Fruit fly (Drosophila melanogaster) whole organism, embryonic: ENCODE data around the gene ppk20.

Experiments used
- Adf1 ChIP-seq: fragments of 200-800 bp; sonication (Bioruptor generic); IDR thresholded peaks from 2 replicates; pipeline ENCODE4 v1.3.6; 2022; ENCODE audit warnings: missing biosample characterization, missing genetic modification characterization
- Antp ChIP-seq: fragments of 200-800 bp; sonication (Bioruptor generic); optimal IDR thresholded peaks from 3 replicates; lab custom pipeline; 2016; ENCODE audit warnings: missing biosample characterization, missing genetic modification characterization
- CG10462 ChIP-seq: fragments of 200-800 bp; sonication (Bioruptor generic); optimal IDR thresholded peaks from 2 replicates; lab custom pipeline; 2016; ENCODE audit warnings: missing biosample characterization, missing genetic modification characterization
- CG10565 ChIP-seq: fragments of 200-800 bp; sonication (Bioruptor generic); optimal IDR thresholded peaks from 3 replicates; lab custom pipeline; 2016; ENCODE audit warnings: missing biosample characterization, mild to moderate bottlenecking, missing genetic modification characterization
- CG2116 ChIP-seq: fragments of 200-800 bp; sonication (Bioruptor generic); optimal IDR thresholded peaks from 3 replicates; lab custom pipeline; 2018; ENCODE audit warnings: missing biosample characterization, mild to moderate bottlenecking, missing genetic modification characterization
- CG2129 ChIP-seq: fragments of 200-800 bp; sonication (Bioruptor generic); IDR thresholded peaks from 2 replicates; pipeline ENCODE4 v1.3.6; 2022; ENCODE audit warnings: missing biosample characterization, missing genetic modification characterization; ENCODE audit not compliant: partially characterized antibody
- CG30020 ChIP-seq: fragments of 200-800 bp; optimal IDR thresholded peaks from 2 replicates; lab custom pipeline; 2019; ENCODE audit warnings: missing biosample characterization, mild to moderate bottlenecking, missing genetic modification characterization, moderate library complexity
- CG4730 ChIP-seq: fragments of 200-800 bp; sonication (Bioruptor generic); IDR thresholded peaks from 2 replicates; pipeline ENCODE4 v1.3.6; 2022; ENCODE audit warnings: missing biosample characterization, missing genetic modification characterization
- CG6683 ChIP-seq: fragments of 200-800 bp; sonication (Bioruptor generic); optimal IDR thresholded peaks from 2 replicates; lab custom pipeline; 2017; ENCODE audit warnings: missing biosample characterization, mild to moderate bottlenecking, missing genetic modification characterization, missing genetic modification reagents
- CG7372 ChIP-seq: fragments of 200-800 bp; sonication (Bioruptor generic); IDR thresholded peaks from 2 replicates; pipeline ENCODE4 v1.3.6; 2022; ENCODE audit warnings: missing biosample characterization, missing genetic modification characterization
- CG8478 ChIP-seq: fragments of >200 bp; optimal IDR thresholded peaks from 2 replicates; lab custom pipeline; 2018
- Camta ChIP-seq: fragments of 200-800 bp; sonication (Bioruptor generic); optimal IDR thresholded peaks from 2 replicates; lab custom pipeline; 2016; ENCODE audit warnings: missing biosample characterization, missing genetic modification characterization
- CkIIα-i1 ChIP-seq: fragments of 200-800 bp; sonication (Bioruptor generic); IDR thresholded peaks from 2 replicates; pipeline ENCODE4 v1.3.6; 2022; ENCODE audit warnings: missing biosample characterization, missing genetic modification characterization
- Dad ChIP-seq: fragments of 200-800 bp; sonication (Bioruptor generic); optimal IDR thresholded peaks from 3 replicates; lab custom pipeline; 2016; ENCODE audit warnings: missing biosample characterization, missing genetic modification characterization
- Dip3 ChIP-seq: fragments of 200-800 bp; sonication (Bioruptor generic); optimal IDR thresholded peaks from 3 replicates; lab custom pipeline; 2016; ENCODE audit warnings: missing biosample characterization, missing genetic modification characterization
- Hand ChIP-seq: fragments of 200-800 bp; sonication (Bioruptor generic); optimal IDR thresholded peaks from 2 replicates; lab custom pipeline; 2017; ENCODE audit warnings: mild to moderate bottlenecking, missing biosample characterization, missing genetic modification reagents, missing genetic modification characterization
- Hr78 ChIP-seq, 2 experiments: fragments of 200-800 bp in 1 of 2; fragments of >200 bp in 1 of 2; sonication (Bioruptor generic) in 1 of 2; optimal IDR thresholded peaks; 2 replicates each; lab custom pipeline; 2017 to 2019; ENCODE audit warnings: missing biosample characterization in 2 of 2, missing genetic modification characterization in 2 of 2, mild to moderate bottlenecking in 1 of 2, moderate library complexity in 1 of 2
- Mad ChIP-seq: fragments of 200-800 bp; sonication (Bioruptor generic); optimal IDR thresholded peaks from 2 replicates; lab custom pipeline; 2016; ENCODE audit warnings: missing biosample characterization, missing genetic modification characterization
- Nf-YB ChIP-seq: fragments of 200-800 bp; sonication (Bioruptor generic); optimal IDR thresholded peaks from 3 replicates; lab custom pipeline; 2019; ENCODE audit warnings: missing biosample characterization, mild to moderate bottlenecking, missing genetic modification characterization, moderate library complexity
- Side ChIP-seq: fragments of 200-800 bp; sonication (Bioruptor generic); optimal IDR thresholded peaks from 2 replicates; lab custom pipeline; 2016; ENCODE audit warnings: missing biosample characterization, missing genetic modification characterization
- Ssrp ChIP-seq: fragments of 200-800 bp; sonication (Bioruptor generic); optimal IDR thresholded peaks from 2 replicates; lab custom pipeline; 2018; ENCODE audit warnings: missing biosample characterization, mild to moderate bottlenecking, missing genetic modification characterization, moderate library complexity
- Usf ChIP-seq: fragments of 200-800 bp; sonication (Bioruptor generic); optimal IDR thresholded peaks from 2 replicates; lab custom pipeline; 2017; ENCODE audit warnings: missing genotype, missing biosample characterization, missing genetic modification characterization
- Vsx1 ChIP-seq: fragments of 200-800 bp; sonication (Bioruptor generic); optimal IDR thresholded peaks from 2 replicates; lab custom pipeline; 2017; ENCODE audit warnings: missing biosample characterization, mild to moderate bottlenecking, missing genetic modification characterization, missing genetic modification reagents
- YL-1 ChIP-seq: fragments of 200-800 bp; sonication (Bioruptor generic); optimal IDR thresholded peaks from 3 replicates; lab custom pipeline; 2017; ENCODE audit warnings: missing biosample characterization, mild to moderate bottlenecking, missing genetic modification characterization
- amos ChIP-seq: fragments of 200-800 bp; sonication (Bioruptor generic); IDR thresholded peaks from 2 replicates; pipeline ENCODE4 v1.3.6; 2022; ENCODE audit warnings: missing biosample characterization, missing genetic modification characterization; ENCODE audit not compliant: partially characterized antibody
- aop ChIP-seq: fragments of 200-800 bp; sonication (Bioruptor generic); IDR thresholded peaks from 2 replicates; pipeline ENCODE4 v1.3.6; 2022; ENCODE audit warnings: missing biosample characterization, missing genetic modification characterization
- az2 ChIP-seq: fragments of 200-800 bp; sonication (Bioruptor generic); optimal IDR thresholded peaks from 3 replicates; lab custom pipeline; 2016; ENCODE audit warnings: missing biosample characterization, missing genetic modification characterization
- bigmax ChIP-seq: fragments of 200-800 bp; sonication (Bioruptor generic); optimal IDR thresholded peaks from 2 replicates; lab custom pipeline; 2018; ENCODE audit warnings: missing biosample characterization, mild to moderate bottlenecking, missing genetic modification characterization
- bowl ChIP-seq: fragments of 200-800 bp; sonication (Bioruptor generic); IDR thresholded peaks from 2 replicates; pipeline ENCODE4 v1.3.6; 2022; ENCODE audit warnings: missing biosample characterization, missing genetic modification characterization
- fd102C ChIP-seq: fragments of 200-800 bp; sonication (Bioruptor generic); optimal IDR thresholded peaks from 2 replicates; lab custom pipeline; 2018; ENCODE audit warnings: missing biosample characterization, mild to moderate bottlenecking, missing genetic modification characterization, moderate library complexity
- fd96Cb ChIP-seq: fragments of 200-800 bp; sonication (Bioruptor generic); optimal IDR thresholded peaks from 2 replicates; lab custom pipeline; 2018; ENCODE audit warnings: missing biosample characterization, mild to moderate bottlenecking, missing genetic modification characterization, moderate library complexity
- gsb ChIP-seq: fragments of 200-800 bp; sonication (Bioruptor generic); IDR thresholded peaks from 2 replicates; pipeline ENCODE4 v1.3.6; 2022; ENCODE audit warnings: missing biosample characterization, missing genetic modification characterization
- insv ChIP-seq, 2 experiments: fragments of 200-800 bp; sonication (Bioruptor generic); optimal IDR thresholded peaks; 3 replicates each; lab custom pipeline; 2016 to 2018; ENCODE audit warnings: missing biosample characterization in 2 of 2, missing genetic modification characterization in 2 of 2
- jing ChIP-seq: fragments of 200-800 bp; sonication (Bioruptor generic); optimal IDR thresholded peaks from 2 replicates; lab custom pipeline; 2018; ENCODE audit warnings: missing biosample characterization, mild to moderate bottlenecking, missing genetic modification characterization
- jumu ChIP-seq: fragments of 200-800 bp; sonication (Bioruptor generic); optimal IDR thresholded peaks from 3 replicates; lab custom pipeline; 2016; ENCODE audit warnings: missing biosample characterization, missing genetic modification characterization
- nau ChIP-seq: fragments of 200-800 bp; sonication (Bioruptor generic); optimal IDR thresholded peaks from 3 replicates; lab custom pipeline; 2017; ENCODE audit warnings: missing biosample characterization, mild to moderate bottlenecking, missing genetic modification characterization, missing genetic modification reagents
- nerfin-2 ChIP-seq: fragments of 200-800 bp; sonication (Bioruptor generic); IDR thresholded peaks from 2 replicates; pipeline ENCODE4 v1.3.6; 2022; ENCODE audit warnings: missing biosample characterization, missing genetic modification characterization; ENCODE audit not compliant: partially characterized antibody
- pb ChIP-seq: fragments of 200-800 bp; sonication (Bioruptor generic); optimal IDR thresholded peaks from 3 replicates; lab custom pipeline; 2016; ENCODE audit warnings: missing biosample characterization, missing genetic modification characterization
- pros ChIP-seq: fragments of 200-800 bp; sonication (Bioruptor generic); optimal IDR thresholded peaks from 3 replicates; lab custom pipeline; 2019; ENCODE audit warnings: missing biosample characterization, mild to moderate bottlenecking, missing genetic modification characterization, moderate library complexity
- pum ChIP-seq: fragments of 200-800 bp; sonication (Bioruptor generic); optimal IDR thresholded peaks from 2 replicates; lab custom pipeline; 2016; ENCODE audit warnings: missing biosample characterization, missing genetic modification characterization
- pzg ChIP-seq: fragments of 200-800 bp; sonication (Bioruptor generic); optimal IDR thresholded peaks from 3 replicates; lab custom pipeline; 2018; ENCODE audit warnings: missing biosample characterization, mild to moderate bottlenecking, missing genetic modification characterization, moderate library complexity
- salm ChIP-seq: fragments of 200-800 bp; sonication (Bioruptor generic); optimal IDR thresholded peaks from 2 replicates; lab custom pipeline; 2018; ENCODE audit warnings: missing biosample characterization, mild to moderate bottlenecking, missing genetic modification characterization
- sc ChIP-seq, 3 experiments: fragments of >200 bp in 2 of 3; fragments of 200-800 bp in 1 of 3; sonication (Bioruptor generic) in 1 of 3; optimal IDR thresholded peaks; 2 replicates in 2 of 3; 3 replicates in 1 of 3; lab custom pipeline; 2017; ENCODE audit warnings: mild to moderate bottlenecking in 1 of 3, missing biosample characterization in 1 of 3, missing genetic modification characterization in 1 of 3, missing genetic modification reagents in 1 of 3
- scrt ChIP-seq: fragments of 200-800 bp; sonication (Bioruptor generic); optimal IDR thresholded peaks from 2 replicates; lab custom pipeline; 2018; ENCODE audit warnings: missing biosample characterization, mild to moderate bottlenecking, missing genetic modification characterization, moderate library complexity
- tgo ChIP-seq: fragments of 200-800 bp; sonication (Bioruptor generic); IDR thresholded peaks from 3 replicates; pipeline ENCODE4 v1.3.6; 2022; ENCODE audit warnings: missing biosample characterization, missing genetic modification characterization
- tio ChIP-seq: fragments of 200-800 bp; sonication (Bioruptor generic); optimal IDR thresholded peaks from 2 replicates; lab custom pipeline; 2017; ENCODE audit warnings: missing biosample characterization, missing genetic modification characterization, inconsistent platforms
- zfh1 ChIP-seq: fragments of 200-800 bp; sonication (Bioruptor generic); IDR thresholded peaks from 3 replicates; pipeline ENCODE4 v1.3.6; 2022; ENCODE audit warnings: missing biosample characterization, missing genetic modification characterization

ppk20 gene

dm6 chr3R:29618515-29619157 is 50.0 kb downstream of the ppk20 start, which contains the start of gene CG1907 (continued):
- TF ChIP-seq Side (GFP tag; lab: Kevin White, UChicago): peak; percentile 75
- peak; percentile 95 for TF ChIP-seq Vsx1 (GFP tag; lab: Kevin White, UChicago)
- TF ChIP-seq jumu: peak; percentile 77
- TF ChIP-seq Hand (GFP tag; lab: Kevin White, UChicago): peak; percentile 96
- TF ChIP-seq Camta: peak; percentile 76
- peak; percentile 85 for TF ChIP-seq Dad (GFP tag; lab: Kevin White, UChicago)
- peak; percentile 87 for TF ChIP-seq CG30020
- TF ChIP-seq CG10462: peak; percentile 96
- TF ChIP-seq gsb (GFP tag; lab: Robert Waterston, UW): peak; percentile 96
- peak; percentile 97 for TF ChIP-seq CG6683 (GFP tag; lab: Kevin White, UChicago)
- peak; percentile 67 for TF ChIP-seq pros (GFP tag; lab: Kevin White, UChicago)
- TF ChIP-seq salm (tag; lab: Kevin White, UChicago): peak; percentile 96
- no peak for TF ChIP-seq CG8478 (lab: Kevin White, UChicago)
- TF ChIP-seq Dip3 (GFP tag; lab: Kevin White, UChicago): peak; percentile 78
- TF ChIP-seq pb (GFP tag; lab: Kevin White, UChicago): peak; percentile 74
- TF ChIP-seq pzg (GFP tag; lab: Kevin White, UChicago): peak; percentile 45
- TF ChIP-seq Adf1 (GFP tag; lab: Robert Waterston, UW): peak; percentile 87
- peak; percentile 94 for TF ChIP-seq CkIIα-i1 (GFP tag; lab: Robert Waterston, UW)
- TF ChIP-seq aop (GFP tag; lab: Robert Waterston, UW): peak; percentile 88
- no peak for TF ChIP-seq amos (GFP tag; lab: Robert Waterston, UW)
- peak; percentile 96 for TF ChIP-seq YL-1 (GFP tag; lab: Kevin White, UChicago)
- peak; percentile 80 for TF ChIP-seq Antp
- TF ChIP-seq nerfin-2 (GFP tag; lab: Robert Waterston, UW): 0 out of 2 replicates have a peak, but pooled peaks have one; percentile 36
- peak; percentile 99 for TF ChIP-seq tgo (GFP tag; lab: Robert Waterston, UW)
- peak; percentile 97 for TF ChIP-seq CG4730
- peak; percentile 95 for TF ChIP-seq Usf (GFP tag; lab: Kevin White, UChicago)
- peak; percentile 98 for TF ChIP-seq CG7372 (GFP tag; lab: Robert Waterston, UW)
- peak; percentile 98 for TF ChIP-seq fd96Cb (tag; lab: Kevin White, UChicago)
- peak; percentile 94 for TF ChIP-seq tio (GFP tag; lab: Kevin White, UChicago)
- peak; percentile 88 for TF ChIP-seq Nf-YB
- TF ChIP-seq nau (GFP tag; lab: Kevin White, UChicago): peak; percentile 95
- TF ChIP-seq jing (GFP tag; lab: Kevin White, UChicago): peak; percentile 90
- TF ChIP-seq pum: peak; percentile 86
- TF ChIP-seq Ssrp (tag; lab: Kevin White, UChicago): peak; percentile 98
- peak; percentile 97 for TF ChIP-seq az2 (GFP tag; lab: Kevin White, UChicago)
- no peak for TF ChIP-seq CG2129
- TF ChIP-seq CG10565 (GFP tag; lab: Kevin White, UChicago): peak; percentile 88
- peak; percentile 76 to 98 for TF ChIP-seq insv (GFP tag; optimal IDR thresholded peaks at IDR 0.05; lab: Kevin White, UChicago)
- TF ChIP-seq fd102C (GFP tag; lab: Kevin White, UChicago): peak; percentile 86
- no peak for TF ChIP-seq sc (optimal IDR thresholded peaks at IDR 0.05; lab: Kevin White, UChicago)
- peak; percentile 97 for TF ChIP-seq sc (GFP tag; optimal IDR thresholded peaks at IDR 0.05; lab: Kevin White, UChicago)
- TF ChIP-seq bigmax (GFP tag; lab: Kevin White, UChicago): peak; percentile 58
- TF ChIP-seq Hr78 (GFP tag; optimal IDR thresholded peaks at IDR 0.05; lab: Kevin White, UChicago): peak in 1 of 2 experiments; percentile 94
- peak; percentile 94 for TF ChIP-seq bowl (GFP tag; lab: Robert Waterston, UW)
- TF ChIP-seq Mad: peak; percentile 89
- TF ChIP-seq zfh1: peak; percentile 99
- TF ChIP-seq scrt (GFP tag; lab: Kevin White, UChicago): peak; percentile 95
- peak; percentile 89 for TF ChIP-seq CG2116 (GFP tag; lab: Kevin White, UChicago)
